Fruit fly (Drosophila melanogaster) whole organism, wandering third instar larva: Measurements from ENCODE around the gene CG15404.

Source experiments
- Abd-B ChIP-seq: fragments of >200 bp; optimal IDR thresholded peaks from 2 replicates; lab custom pipeline; 2017; ENCODE audit warnings: missing biosample characterization, missing genetic modification characterization
- CrebA ChIP-seq: fragments of 200-800 bp; sonication (Bioruptor generic); optimal IDR thresholded peaks from 2 replicates; lab custom pipeline; 2016; ENCODE audit warnings: missing biosample characterization, mild to moderate bottlenecking, missing genetic modification characterization, borderline replicate concordance
- N ChIP-seq: fragments of >200 bp; optimal IDR thresholded peaks from 2 replicates; lab custom pipeline; 2018; ENCODE audit warnings: missing biosample characterization, missing external identifiers, missing genetic modification characterization
- OdsH ChIP-seq: fragments of 200-800 bp; sonication (Bioruptor generic); optimal IDR thresholded peaks from 2 replicates; lab custom pipeline; 2016; ENCODE audit warnings: missing biosample characterization, mild to moderate bottlenecking, missing genetic modification characterization
- Rel ChIP-seq, 2 experiments: fragments of 200-800 bp; sonication (Bioruptor generic) in 1 of 2; optimal IDR thresholded peaks; 2 replicates in 1 of 2; 3 replicates in 1 of 2; lab custom pipeline; 2016 to 2019; ENCODE audit warnings: mild to moderate bottlenecking in 2 of 2, missing biosample characterization in 2 of 2, missing genetic modification characterization in 2 of 2, moderate library complexity in 1 of 2
- h ChIP-seq: fragments of 200-800 bp; sonication (Bioruptor generic); optimal IDR thresholded peaks from 3 replicates; lab custom pipeline; 2016; ENCODE audit warnings: missing biosample characterization, mild to moderate bottlenecking, missing genetic modification characterization
- jim ChIP-seq: fragments of 175-275, 200-325 bp; sonication (Bioruptor generic); optimal IDR thresholded peaks from 2 replicates; lab custom pipeline; 2016; ENCODE audit warnings: missing biosample characterization, mild to moderate bottlenecking, missing genetic modification characterization
- lola ChIP-seq: fragments of >200 bp; optimal IDR thresholded peaks from 2 replicates; lab custom pipeline; 2017; ENCODE audit warnings: missing biosample characterization, missing genetic modification characterization
- psq ChIP-seq: fragments of 200-800 bp; sonication (Bioruptor generic); optimal IDR thresholded peaks from 3 replicates; lab custom pipeline; 2017; ENCODE audit warnings: missing biosample characterization, mild to moderate bottlenecking, missing genetic modification characterization, moderate library complexity
- rgr ChIP-seq: fragments of 200-800 bp; sonication (Bioruptor generic); optimal IDR thresholded peaks from 3 replicates; lab custom pipeline; 2016; ENCODE audit warnings: missing biosample characterization, mild to moderate bottlenecking, missing genetic modification characterization
- usp ChIP-seq: fragments of >200 bp; optimal IDR thresholded peaks from 2 replicates; lab custom pipeline; 2017; ENCODE audit warnings: missing biosample characterization, missing genetic modification characterization

dm6 chr2L:3152696-3153613, 20.8 kb upstream of the CG15404 start:
- TF ChIP-seq h (GFP tag; lab: Kevin White, UChicago): peak; percentile 86
- no peak for TF ChIP-seq jim
- TF ChIP-seq OdsH (GFP tag; lab: Kevin White, UChicago): peak; percentile 62
- no peak for TF ChIP-seq Rel (GFP tag; optimal IDR thresholded peaks at IDR 0.05; lab: Kevin White, UChicago)
- peak; percentile 38 for TF ChIP-seq Rel (tag; optimal IDR thresholded peaks at IDR 0.05; lab: Kevin White, UChicago)
- TF ChIP-seq psq (GFP tag; lab: Kevin White, UChicago): peak; percentile 57
- no peak for TF ChIP-seq usp (GFP tag; lab: Kevin White, UChicago)
- TF ChIP-seq Abd-B (GFP tag; lab: Kevin White, UChicago): no peak
- TF ChIP-seq N (GFP tag; lab: Kevin White, UChicago): no peak
- TF ChIP-seq rgr: peak; percentile 80
- no peak for TF ChIP-seq CrebA (GFP tag; lab: Kevin White, UChicago)
- TF ChIP-seq lola: no peak
